Worm (Caenorhabditis elegans) whole organism, L3 larva: ENCODE data around the gene gtap-2.

Experiments used
- ama-1 ChIP-seq: fragments of 150-350 bp; optimal IDR thresholded peaks from 2 replicates; lab custom pipeline; 2018
- elt-2 ChIP-seq: sonication (generic microtip); optimal IDR thresholded peaks from 2 replicates; lab custom pipeline; 2016; ENCODE audit warnings: missing genetic modification reagents, mild to moderate bottlenecking, missing genetic modification characterization, missing compliant biosample characterization
- fos-1 ChIP-seq: fragments of 150-350 bp; optimal IDR thresholded peaks from 2 replicates; lab custom pipeline; 2014; ENCODE audit warnings: missing biosample characterization, missing genetic modification characterization
- lin-15B ChIP-seq: fragments of 150-350 bp; optimal IDR thresholded peaks from 2 replicates; lab custom pipeline; 2014; ENCODE audit warnings: missing biosample characterization, missing genetic modification characterization
- nhr-11 ChIP-seq: fragments of 150-350 bp; optimal IDR thresholded peaks from 2 replicates; lab custom pipeline; 2014; ENCODE audit warnings: missing biosample characterization, missing genetic modification characterization
- nhr-12 ChIP-seq: fragments of 150-350 bp; optimal IDR thresholded peaks from 2 replicates; lab custom pipeline; 2014; ENCODE audit warnings: missing biosample characterization, missing genetic modification characterization
- nhr-28 ChIP-seq: fragments of 150-350 bp; optimal IDR thresholded peaks from 2 replicates; lab custom pipeline; 2014; ENCODE audit warnings: missing biosample characterization, missing genetic modification characterization
- nhr-67 ChIP-seq: fragments of 150-350 bp; optimal IDR thresholded peaks from 2 replicates; lab custom pipeline; 2014; ENCODE audit warnings: missing biosample characterization, missing genetic modification characterization
- nhr-76 ChIP-seq: fragments of 150-350 bp; sonication (generic microtip); optimal IDR thresholded peaks from 5 replicates; lab custom pipeline; 2014; ENCODE audit warnings: missing biosample characterization, missing genetic modification characterization
- pqm-1 ChIP-seq: fragments of 150-350 bp; optimal IDR thresholded peaks from 2 replicates; lab custom pipeline; 2017; ENCODE audit warnings: missing biosample characterization, missing genetic modification characterization, inconsistent platforms
- sea-2 ChIP-seq: fragments of 150-350 bp; sonication (generic microtip); optimal IDR thresholded peaks from 4 replicates; lab custom pipeline; 2014; ENCODE audit warnings: missing biosample characterization, missing genetic modification reagents, missing genetic modification characterization
- snpc-4 ChIP-seq: fragments of 150-350 bp; optimal IDR thresholded peaks from 2 replicates; lab custom pipeline; 2014; ENCODE audit warnings: missing biosample characterization, missing genetic modification characterization

ce11 chrIII:9851547-9851946, 43.2 kb downstream of the gtap-2 start, which contains the start of gene K11H3.3:
- TF ChIP-seq sea-2 (GFP tag; lab: Kevin White, UChicago) (no peak), nhr-12 (tag; lab: Kevin White, UChicago) (no peak), ama-1 (no peak), nhr-67 (tag; lab: Kevin White, UChicago) (no peak), snpc-4 (tag; lab: Kevin White, UChicago) (no peak), nhr-11 (tag; lab: Kevin White, UChicago) (no peak), pqm-1 (tag; lab: Kevin White, UChicago) (no peak), nhr-76 (tag; lab: Kevin White, UChicago) (no peak), fos-1 (tag; lab: Kevin White, UChicago) (no peak), lin-15B (tag; lab: Kevin White, UChicago) (no peak), nhr-28 (tag; lab: Kevin White, UChicago) (no peak), elt-2 (no peak)
